Fruit fly (Drosophila melanogaster): Measurements from ENCODE around the gene Cph.
A peak's percentile ranks its signal among the peaks of the same experiment; 100 is the strongest.

Cph gene

dm6 chrX:7141753-7142152 lies 4.2 kb downstream of the Cph start (continued):
- peak; percentile 84 for TF ChIP-seq Med (GFP tag)
- TF ChIP-seq CG31441 (GFP tag; IDR thresholded peaks at IDR 0.05) = no peak
- no peak for TF ChIP-seq CG10654 (GFP tag; optimal IDR thresholded peaks at IDR 0.05)
- no peak for TF ChIP-seq CG7786 (GFP tag; optimal IDR thresholded peaks at IDR 0.05)
- TF ChIP-seq trem (tag; optimal IDR thresholded peaks at IDR 0.05) = no peak
- TF ChIP-seq esg (GFP tag; conservative IDR thresholded peaks at IDR 0.05) = no peak
- TF ChIP-seq tna (GFP tag; IDR thresholded peaks at IDR 0.05; ENCODE audit: partially characterized antibody) = no peak
- no peak for TF ChIP-seq pan (optimal IDR thresholded peaks at IDR 0.05)
- no peak for TF ChIP-seq pan (GFP tag; optimal IDR thresholded peaks at IDR 0.05 in 1 of 2, IDR thresholded peaks at IDR 0.05 in 1 of 2)
- no peak for TF ChIP-seq HLH4C (GFP tag; IDR thresholded peaks at IDR 0.05; ENCODE audit: partially characterized antibody)
- TF ChIP-seq CG3995 (GFP tag; optimal IDR thresholded peaks at IDR 0.05) = no peak
- no peak for TF ChIP-seq CG8290 (GFP tag; optimal IDR thresholded peaks at IDR 0.05)
- peak in 1 of 2 experiments; percentile 48 for TF ChIP-seq CG8290 (tag; optimal IDR thresholded peaks at IDR 0.05)
- TF ChIP-seq MESR4 (GFP tag; optimal IDR thresholded peaks at IDR 0.05) = no peak
- no peak for TF ChIP-seq sqz (GFP tag; optimal IDR thresholded peaks at IDR 0.05)
- TF ChIP-seq Bgb (GFP tag; IDR thresholded peaks at IDR 0.05; ENCODE audit: partially characterized antibody) = no peak
- TF ChIP-seq bbx (GFP tag; IDR thresholded peaks at IDR 0.05; ENCODE audit: partially characterized antibody) = no peak
- no peak for TF ChIP-seq z (GFP tag; IDR thresholded peaks at IDR 0.05)
- no peak for TF ChIP-seq ato (GFP tag; IDR thresholded peaks at IDR 0.05; ENCODE audit: partially characterized antibody)
- TF ChIP-seq CG15696 (tag; optimal IDR thresholded peaks at IDR 0.05) = no peak
- TF ChIP-seq sens (GFP tag) = peak; percentile 56
- TF ChIP-seq wor (GFP tag; IDR thresholded peaks at IDR 0.05) = no peak
- no peak for TF ChIP-seq gcm (GFP tag; optimal IDR thresholded peaks at IDR 0.05)
- TF ChIP-seq CG30431 (GFP tag; optimal IDR thresholded peaks at IDR 0.05) = no peak
- TF ChIP-seq CG18011 (GFP tag; optimal IDR thresholded peaks at IDR 0.05) = no peak
- TF ChIP-seq Tbp (GFP tag; optimal IDR thresholded peaks at IDR 0.05) = no peak
- no peak for TF ChIP-seq hb (GFP tag; IDR thresholded peaks at IDR 0.05; ENCODE audit: partially characterized antibody)
- no peak for TF ChIP-seq CG4424 (GFP tag; optimal IDR thresholded peaks at IDR 0.05)
- no peak for TF ChIP-seq eve (GFP tag; optimal IDR thresholded peaks at IDR 0.05)
- no peak for TF ChIP-seq unc-4 (GFP tag; IDR thresholded peaks at IDR 0.05; ENCODE audit: partially characterized antibody)
- peak; percentile 24 for TF ChIP-seq CG17359 (tag; optimal IDR thresholded peaks at IDR 0.05)
- no peak for TF ChIP-seq CG6254 (GFP tag; optimal IDR thresholded peaks at IDR 0.05)
- peak; percentile 46 for TF ChIP-seq row (GFP tag; IDR thresholded peaks at IDR 0.05)
- TF ChIP-seq mld (GFP tag; IDR thresholded peaks at IDR 0.05; ENCODE audit: partially characterized antibody) = no peak
- TF ChIP-seq lola (GFP tag; optimal IDR thresholded peaks at IDR 0.05) = no peak
- TF ChIP-seq CG13775 (GFP tag; optimal IDR thresholded peaks at IDR 0.05) = no peak
- TF ChIP-seq ERR (GFP tag; optimal IDR thresholded peaks at IDR 0.05) = no peak
- no peak for TF ChIP-seq CG10543 (GFP tag; optimal IDR thresholded peaks at IDR 0.05)
- no peak for TF ChIP-seq HLH54F (GFP tag; optimal IDR thresholded peaks at IDR 0.05)
- no peak for TF ChIP-seq slp2 (GFP tag; optimal IDR thresholded peaks at IDR 0.05)
- no peak for TF ChIP-seq D19A (tag; optimal IDR thresholded peaks at IDR 0.05)
- TF ChIP-seq mam (GFP tag; optimal IDR thresholded peaks at IDR 0.05) = peak; percentile 10
- no peak for TF ChIP-seq CG3407 (GFP tag; optimal IDR thresholded peaks at IDR 0.05)
- TF ChIP-seq slbo (GFP tag; IDR thresholded peaks at IDR 0.05) = no peak
- no peak for TF ChIP-seq CG9876 (GFP tag; optimal IDR thresholded peaks at IDR 0.05)
- TF ChIP-seq CG33557 (GFP tag; optimal IDR thresholded peaks at IDR 0.05) = no peak
- TF ChIP-seq ind (GFP tag; optimal IDR thresholded peaks at IDR 0.05) = no peak
- TF ChIP-seq jing (GFP tag; optimal IDR thresholded peaks at IDR 0.05) = no peak
- TF ChIP-seq pho (GFP tag; optimal IDR thresholded peaks at IDR 0.05) = no peak
- TF ChIP-seq gce (GFP tag; IDR thresholded peaks at IDR 0.05) = no peak
- TF ChIP-seq CG8359 (GFP tag; optimal IDR thresholded peaks at IDR 0.05; ENCODE audit: borderline replicate concordance) = no peak
- no peak for TF ChIP-seq CG11247 (GFP tag; IDR thresholded peaks at IDR 0.05)
